Fruit fly (Drosophila melanogaster): ENCODE measurements around the gene CG13895.

dm6 chr3L:680258-680657 is 27.7 kb downstream of the CG13895 start, which contains the start of gene CG17129:
- peak; percentile 75 for TF ChIP-seq CG9215 (GFP tag; IDR thresholded peaks at IDR 0.05)
- TF ChIP-seq kni (GFP tag; optimal IDR thresholded peaks at IDR 0.05): peak; percentile 62
- TF ChIP-seq Atf3 (GFP tag; optimal IDR thresholded peaks at IDR 0.05): peak; percentile 66
- no peak for TF ChIP-seq prd (optimal IDR thresholded peaks at IDR 0.05)
- peak; percentile 88 for TF ChIP-seq prd (GFP tag; IDR thresholded peaks at IDR 0.05)

Data from whole organism, embryonic.